Fruit fly (Drosophila melanogaster) whole organism, embryonic: ENCODE measurements around the gene sws.

ENCODE experiments used
- Atf-2 ChIP-seq: fragments of 200-800 bp; sonication (Bioruptor generic); optimal IDR thresholded peaks from 2 replicates; lab custom pipeline; 2016; ENCODE audit warnings: missing biosample characterization, missing genetic modification characterization
- Awh ChIP-seq: fragments of 200-800 bp; sonication (Bioruptor generic); IDR thresholded peaks from 2 replicates; pipeline ENCODE4, ENCODE4 v1.3.6; 2022; ENCODE audit warnings: missing biosample characterization, missing genetic modification characterization
- CG10147 ChIP-seq: fragments of 200-800 bp; sonication (Bioruptor generic); optimal IDR thresholded peaks from 2 replicates; lab custom pipeline; 2019; ENCODE audit warnings: missing biosample characterization, mild to moderate bottlenecking, missing genetic modification characterization, moderate library complexity
- CG10565 ChIP-seq: fragments of 200-800 bp; sonication (Bioruptor generic); optimal IDR thresholded peaks from 3 replicates; lab custom pipeline; 2016; ENCODE audit warnings: missing biosample characterization, mild to moderate bottlenecking, missing genetic modification characterization
- CG11456 ChIP-seq: fragments of 200-800 bp; sonication (Bioruptor generic); IDR thresholded peaks from 3 replicates; pipeline ENCODE4 v1.3.6; 2022; ENCODE audit warnings: missing biosample characterization, missing genetic modification characterization
- CG11504 ChIP-seq: fragments of 200-800 bp; sonication (Bioruptor generic); optimal IDR thresholded peaks from 3 replicates; lab custom pipeline; 2019; ENCODE audit warnings: missing biosample characterization, mild to moderate bottlenecking, missing genetic modification characterization, moderate library complexity
- CG12155 ChIP-seq: fragments of 200-800 bp; sonication (Bioruptor generic); optimal IDR thresholded peaks from 3 replicates; lab custom pipeline; 2016; ENCODE audit warnings: missing biosample characterization, missing genetic modification characterization
- CG14710 ChIP-seq: fragments of 200-800 bp; sonication (Bioruptor generic); optimal IDR thresholded peaks from 3 replicates; lab custom pipeline; 2019; ENCODE audit warnings: missing biosample characterization, mild to moderate bottlenecking, missing genetic modification characterization, moderate library complexity
- CG17328 ChIP-seq: fragments of 200-800 bp; sonication (Bioruptor generic); IDR thresholded peaks from 2 replicates; pipeline ENCODE4 v1.3.6; 2022; ENCODE audit warnings: missing biosample characterization, missing genetic modification characterization
- CG18262 ChIP-seq: fragments of 200-800 bp; optimal IDR thresholded peaks from 3 replicates; lab custom pipeline; 2019; ENCODE audit warnings: missing biosample characterization, mild to moderate bottlenecking, missing genetic modification characterization, moderate library complexity
- CG18764 ChIP-seq: fragments of 200-800 bp; sonication (Bioruptor generic); optimal IDR thresholded peaks from 3 replicates; lab custom pipeline; 2016; ENCODE audit warnings: missing biosample characterization, missing genetic modification characterization
- CG2120 ChIP-seq: fragments of 200-800 bp; sonication (Bioruptor generic); optimal IDR thresholded peaks from 3 replicates; lab custom pipeline; 2016; ENCODE audit warnings: missing biosample characterization, missing genetic modification characterization
- CG31224 ChIP-seq: fragments of 200-800 bp; sonication (Bioruptor generic); IDR thresholded peaks from 2 replicates; pipeline ENCODE4 v1.3.6; 2022; ENCODE audit warnings: missing biosample characterization, missing genetic modification characterization
- CG32532 ChIP-seq: fragments of 200-800 bp; sonication (Bioruptor generic); IDR thresholded peaks from 2 replicates; pipeline ENCODE4 v1.3.6; 2022; ENCODE audit warnings: missing biosample characterization, missing genetic modification characterization
- CG3726 ChIP-seq: fragments of 200-800 bp; sonication (Bioruptor generic); IDR thresholded peaks from 3 replicates; pipeline ENCODE4, ENCODE4 v1.3.6; 2022; ENCODE audit warnings: missing biosample characterization, missing genetic modification characterization
- CG3838 ChIP-seq: fragments of 200-800 bp; sonication (Bioruptor generic); optimal IDR thresholded peaks from 3 replicates; lab custom pipeline; 2016; ENCODE audit warnings: missing biosample characterization, missing genetic modification characterization
- CG4424 ChIP-seq: fragments of 200-800 bp; sonication (Bioruptor generic); optimal IDR thresholded peaks from 3 replicates; lab custom pipeline; 2016; ENCODE audit warnings: missing biosample characterization, missing genetic modification characterization
- CG5245 ChIP-seq: fragments of 200-800 bp; sonication (Bioruptor generic); optimal IDR thresholded peaks from 3 replicates; lab custom pipeline; 2016; ENCODE audit warnings: missing biosample characterization, missing genetic modification characterization
- CG6854 ChIP-seq: fragments of 200-800 bp; sonication (Bioruptor generic); optimal IDR thresholded peaks from 3 replicates; lab custom pipeline; 2017; ENCODE audit warnings: missing biosample characterization, mild to moderate bottlenecking, missing genetic modification characterization
- CHES-1-like ChIP-seq: fragments of 200-800 bp; sonication (Bioruptor generic); optimal IDR thresholded peaks from 2 replicates; lab custom pipeline; 2016; ENCODE audit warnings: missing biosample characterization, missing genetic modification characterization
- Dll ChIP-seq: fragments of 200-800 bp; sonication (Bioruptor generic); IDR thresholded peaks from 4 replicates; pipeline ENCODE4 v1.3.6; 2022; ENCODE audit warnings: missing biosample characterization, missing genetic modification characterization; ENCODE audit not compliant: partially characterized antibody
- Ets97D ChIP-seq: fragments of 200-800 bp; sonication (Bioruptor generic); optimal IDR thresholded peaks from 3 replicates; lab custom pipeline; 2016; ENCODE audit warnings: missing biosample characterization, missing genetic modification characterization
- Hand ChIP-seq: fragments of 200-800 bp; sonication (Bioruptor generic); optimal IDR thresholded peaks from 2 replicates; lab custom pipeline; 2017; ENCODE audit warnings: mild to moderate bottlenecking, missing biosample characterization, missing genetic modification reagents, missing genetic modification characterization
- Neu2 ChIP-seq: fragments of 200-800 bp; sonication (Bioruptor generic); optimal IDR thresholded peaks from 3 replicates; lab custom pipeline; 2016; ENCODE audit warnings: missing biosample characterization, missing genetic modification characterization, borderline replicate concordance
- Optix ChIP-seq: fragments of 200-800 bp; sonication (Bioruptor generic); IDR thresholded peaks from 3 replicates; pipeline ENCODE4 v1.3.6; 2022; ENCODE audit warnings: missing biosample characterization, missing genetic modification characterization
- Pdp1 ChIP-seq, 2 experiments: fragments of 200-800 bp; sonication (Bioruptor generic); optimal IDR thresholded peaks; 3 replicates each; lab custom pipeline; 2016; ENCODE audit warnings: missing biosample characterization in 2 of 2, missing genetic modification characterization in 2 of 2, mild to moderate bottlenecking in 1 of 2, moderate library complexity in 1 of 2
- Ptx1 ChIP-seq: fragments of 200-800 bp; sonication (Bioruptor generic); IDR thresholded peaks from 2 replicates; pipeline ENCODE4 v1.3.6; 2022; ENCODE audit warnings: missing biosample characterization, missing genetic modification characterization
- Sry-β ChIP-seq: fragments of 200-800 bp; sonication (Bioruptor generic); optimal IDR thresholded peaks from 2 replicates; lab custom pipeline; 2018; ENCODE audit warnings: missing biosample characterization, mild to moderate bottlenecking, missing genetic modification characterization, moderate library complexity
- Trl ChIP-seq, 3 experiments: fragments of >200 bp in 2 of 3; fragments of 200-800 bp in 1 of 3; sonication (Bioruptor generic) in 1 of 3; optimal IDR thresholded peaks; 2 replicates in 1 of 3; 3 replicates in 2 of 3; lab custom pipeline; 2016 to 2017; ENCODE audit warnings: missing biosample characterization in 1 of 3, missing genetic modification characterization in 1 of 3
- Usf ChIP-seq: fragments of 200-800 bp; sonication (Bioruptor generic); optimal IDR thresholded peaks from 2 replicates; lab custom pipeline; 2017; ENCODE audit warnings: missing genotype, missing biosample characterization, missing genetic modification characterization
- br ChIP-seq: fragments of >200 bp; optimal IDR thresholded peaks from 2 replicates; lab custom pipeline; 2017
- danr ChIP-seq: fragments of 200-800 bp; sonication (Bioruptor generic); IDR thresholded peaks from 2 replicates; pipeline ENCODE4 v1.3.6; 2022; ENCODE audit warnings: missing biosample characterization, missing genetic modification characterization
- dmrt99B ChIP-seq: fragments of 200-800 bp; sonication (Bioruptor generic); optimal IDR thresholded peaks from 2 replicates; lab custom pipeline; 2018; ENCODE audit warnings: missing biosample characterization, mild to moderate bottlenecking, missing genetic modification characterization, moderate library complexity
- ewg ChIP-seq: fragments of 200-800 bp; sonication (Bioruptor generic); optimal IDR thresholded peaks from 3 replicates; lab custom pipeline; 2017; ENCODE audit warnings: mild to moderate bottlenecking, missing biosample characterization, missing genetic modification reagents, missing genetic modification characterization
- fd64A ChIP-seq: fragments of 200-800 bp; sonication (Bioruptor generic); optimal IDR thresholded peaks from 3 replicates; lab custom pipeline; 2018; ENCODE audit warnings: missing biosample characterization, mild to moderate bottlenecking, missing genetic modification characterization
- gcm2 ChIP-seq: fragments of 200-800 bp; sonication (Bioruptor generic); optimal IDR thresholded peaks from 2 replicates; lab custom pipeline; 2016; ENCODE audit warnings: missing biosample characterization, missing genetic modification characterization
- gem ChIP-seq: fragments of 200-800 bp; sonication (Bioruptor generic); optimal IDR thresholded peaks from 2 replicates; lab custom pipeline; 2019; ENCODE audit warnings: missing biosample characterization, mild to moderate bottlenecking, missing genetic modification characterization, moderate library complexity
- jing ChIP-seq: fragments of 200-800 bp; sonication (Bioruptor generic); optimal IDR thresholded peaks from 2 replicates; lab custom pipeline; 2018; ENCODE audit warnings: missing biosample characterization, mild to moderate bottlenecking, missing genetic modification characterization
- kni ChIP-seq: fragments of 200-800 bp; sonication (Bioruptor generic); optimal IDR thresholded peaks from 3 replicates; lab custom pipeline; 2017; ENCODE audit warnings: mild to moderate bottlenecking, missing biosample characterization, missing genetic modification reagents, missing genetic modification characterization
- maf-S ChIP-seq: fragments of 200-800 bp; sonication (Bioruptor generic); optimal IDR thresholded peaks from 2 replicates; lab custom pipeline; 2016; ENCODE audit warnings: missing biosample characterization, missing genetic modification characterization
- phol ChIP-seq: fragments of 200-800 bp; sonication (Bioruptor generic); optimal IDR thresholded peaks from 3 replicates; lab custom pipeline; 2018; ENCODE audit warnings: missing biosample characterization, mild to moderate bottlenecking, missing genetic modification characterization, moderate library complexity
- repo ChIP-seq: fragments of 200-800 bp; sonication (Bioruptor generic); optimal IDR thresholded peaks from 2 replicates; lab custom pipeline; 2016; ENCODE audit warnings: missing biosample characterization, missing genetic modification characterization
- run ChIP-seq: fragments of 200-800 bp; sonication (Bioruptor generic); optimal IDR thresholded peaks from 3 replicates; lab custom pipeline; 2018; ENCODE audit warnings: missing biosample characterization, mild to moderate bottlenecking, missing genetic modification characterization
- slp2 ChIP-seq: fragments of 200-800 bp; sonication (Bioruptor generic); optimal IDR thresholded peaks from 2 replicates; lab custom pipeline; 2016; ENCODE audit warnings: missing biosample characterization, missing genetic modification characterization
- so ChIP-seq: fragments of 200-800 bp; sonication (Bioruptor generic); IDR thresholded peaks from 3 replicates; pipeline ENCODE4 v1.3.6; 2022; ENCODE audit warnings: missing biosample characterization, missing genetic modification characterization
- sug ChIP-seq: fragments of 200-800 bp; optimal IDR thresholded peaks from 2 replicates; lab custom pipeline; 2019; ENCODE audit warnings: missing biosample characterization, mild to moderate bottlenecking, missing genetic modification characterization, moderate library complexity
- tin ChIP-seq: fragments of 200-800 bp; sonication (Bioruptor generic); optimal IDR thresholded peaks from 3 replicates; lab custom pipeline; 2016; ENCODE audit warnings: missing biosample characterization, missing genetic modification characterization
- tna ChIP-seq: fragments of 200-800 bp; sonication (Bioruptor generic); IDR thresholded peaks from 2 replicates; pipeline ENCODE4 v1.3.6; 2022; ENCODE audit warnings: missing biosample characterization, missing genetic modification characterization; ENCODE audit not compliant: partially characterized antibody
- vfl ChIP-seq: fragments of 200-800 bp; sonication (Bioruptor generic); optimal IDR thresholded peaks from 2 replicates; lab custom pipeline; 2016; ENCODE audit warnings: missing biosample characterization, missing genetic modification characterization
- zen2 ChIP-seq: fragments of 200-800 bp; sonication (Bioruptor generic); IDR thresholded peaks from 3 replicates; pipeline ENCODE4 v1.3.6; 2022; ENCODE audit warnings: missing biosample characterization, missing genetic modification characterization; ENCODE audit not compliant: partially characterized antibody

sws gene

dm6 chrX:7969188-7969829 lies 1.3 kb upstream of the sws start (continued):
- TF ChIP-seq Usf (GFP tag; lab: Kevin White, UChicago) (no peak), CG32532 (GFP tag; lab: Robert Waterston, UW) (0 out of 2 replicates have a peak, but pooled peaks have one; percentile 6), CG2120 (GFP tag; lab: Kevin White, UChicago) (peak; percentile 14), gcm2 (GFP tag; lab: Kevin White, UChicago) (no peak), CG3726 (no peak), kni (GFP tag; lab: Kevin White, UChicago) (peak; percentile 54), so (no peak), Awh (GFP tag; lab: Robert Waterston, UW) (no peak), CG3838 (GFP tag; lab: Kevin White, UChicago) (no peak), Ets97D (GFP tag; lab: Kevin White, UChicago) (no peak), jing (no peak), Trl (optimal IDR thresholded peaks at IDR 0.05; lab: Kevin White, UChicago) (peak; percentile 36 to 42), Trl (GFP tag; optimal IDR thresholded peaks at IDR 0.05; lab: Kevin White, UChicago) (no peak), CG10147 (GFP tag; lab: Kevin White, UChicago) (peak; percentile 20), CG11504 (tag; lab: Kevin White, UChicago) (peak; percentile 22), Dll (GFP tag; lab: Robert Waterston, UW) (no peak), gem (tag; lab: Kevin White, UChicago) (peak; percentile 1), maf-S (GFP tag; lab: Kevin White, UChicago) (no peak), slp2 (GFP tag; lab: Kevin White, UChicago) (no peak), dmrt99B (no peak), Atf-2 (no peak), sug (tag; lab: Kevin White, UChicago) (peak; percentile 24), CG4424 (GFP tag; lab: Kevin White, UChicago) (peak; percentile 16), ewg (GFP tag; lab: Kevin White, UChicago) (peak; percentile 76), phol (tag; lab: Kevin White, UChicago) (peak; percentile 34), tna (GFP tag; lab: Robert Waterston, UW) (no peak), vfl (GFP tag; lab: Kevin White, UChicago) (no peak), CG11456 (GFP tag; lab: Robert Waterston, UW) (no peak), CG12155 (GFP tag; lab: Kevin White, UChicago) (no peak), zen2 (GFP tag; lab: Robert Waterston, UW) (no peak), CG14710 (tag; lab: Kevin White, UChicago) (peak; percentile 19), CHES-1-like (no peak), Sry-β (GFP tag; lab: Kevin White, UChicago) (peak; percentile 96), Optix (GFP tag; lab: Robert Waterston, UW) (0 out of 3 replicates have a peak, but pooled peaks have one; percentile 18), tin (no peak), Hand (GFP tag; lab: Kevin White, UChicago) (no peak), danr (GFP tag; lab: Robert Waterston, UW) (no peak), Ptx1 (GFP tag; lab: Robert Waterston, UW) (no peak), run (tag; lab: Kevin White, UChicago) (no peak), repo (no peak), fd64A (GFP tag; lab: Kevin White, UChicago) (no peak), Neu2 (GFP tag; lab: Kevin White, UChicago) (no peak), CG10565 (GFP tag; lab: Kevin White, UChicago) (no peak), CG18764 (GFP tag; lab: Kevin White, UChicago) (no peak), Pdp1 (GFP tag; optimal IDR thresholded peaks at IDR 0.05; lab: Kevin White, UChicago) (peak in 1 of 2 experiments; percentile 22), CG18262 (no peak), br (lab: Kevin White, UChicago) (no peak), CG5245 (GFP tag; lab: Kevin White, UChicago) (no peak), CG6854 (no peak), CG17328 (GFP tag; lab: Robert Waterston, UW) (peak; percentile 33; the same call in 1 of the 2 replicates), CG31224 (GFP tag; lab: Robert Waterston, UW) (no peak)
